Fruit fly (Drosophila melanogaster) whole organism, embryonic: ENCODE measurements around the gene Prim1.

Source experiments
- Ada2b ChIP-seq: fragments of 200-800 bp; sonication (Bioruptor generic); IDR thresholded peaks from 2 replicates; pipeline ENCODE4 v1.3.6; 2022; ENCODE audit warnings: missing biosample characterization, missing genetic modification characterization
- Aef1 ChIP-seq: fragments of 200-800 bp; sonication (Bioruptor generic); IDR thresholded peaks from 3 replicates; pipeline ENCODE4 v1.3.6; 2022; ENCODE audit warnings: missing biosample characterization, missing genetic modification characterization
- CG10543 ChIP-seq: fragments of 200-800 bp; sonication (Bioruptor generic); optimal IDR thresholded peaks from 3 replicates; lab custom pipeline; 2017; ENCODE audit warnings: missing biosample characterization, mild to moderate bottlenecking, missing genetic modification characterization, moderate library complexity
- CG11456 ChIP-seq: fragments of 200-800 bp; sonication (Bioruptor generic); IDR thresholded peaks from 3 replicates; pipeline ENCODE4 v1.3.6; 2022; ENCODE audit warnings: missing biosample characterization, missing genetic modification characterization
- CG13624 ChIP-seq: fragments of 200-800 bp; sonication (Bioruptor generic); optimal IDR thresholded peaks from 2 replicates; lab custom pipeline; 2016; ENCODE audit warnings: missing biosample characterization, missing genetic modification characterization
- CG15479 ChIP-seq: fragments of 200-800 bp; sonication (Bioruptor generic); optimal IDR thresholded peaks from 3 replicates; lab custom pipeline; 2019; ENCODE audit warnings: missing biosample characterization, mild to moderate bottlenecking, missing genetic modification characterization, moderate library complexity
- CG1792 ChIP-seq: fragments of 200-800 bp; sonication (Bioruptor generic); optimal IDR thresholded peaks from 2 replicates; lab custom pipeline; 2016; ENCODE audit warnings: missing biosample characterization, missing genetic modification characterization
- CG30020 ChIP-seq: fragments of 200-800 bp; optimal IDR thresholded peaks from 2 replicates; lab custom pipeline; 2019; ENCODE audit warnings: missing biosample characterization, mild to moderate bottlenecking, missing genetic modification characterization, moderate library complexity
- CG31388 ChIP-seq: fragments of 200-800 bp; sonication (Bioruptor generic); optimal IDR thresholded peaks from 2 replicates; lab custom pipeline; 2016; ENCODE audit warnings: missing biosample characterization, missing genetic modification characterization
- CG4328 ChIP-seq: fragments of 200-800 bp; sonication (Bioruptor generic); optimal IDR thresholded peaks from 3 replicates; lab custom pipeline; 2017; ENCODE audit warnings: missing biosample characterization, missing genetic modification reagents, missing genetic modification characterization
- CG5953 ChIP-seq: fragments of 200-800 bp; sonication (Bioruptor generic); IDR thresholded peaks from 2 replicates; pipeline ENCODE4 v1.3.6; 2022; ENCODE audit warnings: missing biosample characterization, missing genetic modification characterization
- CG6689 ChIP-seq: fragments of 200-800 bp; sonication (Bioruptor generic); IDR thresholded peaks from 2 replicates; pipeline ENCODE4 v1.3.6; 2022; ENCODE audit warnings: missing biosample characterization, missing genetic modification characterization
- CG7357 ChIP-seq: fragments of 200-800 bp; sonication (Bioruptor generic); IDR thresholded peaks from 3 replicates; pipeline ENCODE4 v1.3.6; 2022; ENCODE audit warnings: missing biosample characterization, missing genetic modification characterization
- CG7963 ChIP-seq: fragments of 200-800 bp; sonication (Bioruptor generic); IDR thresholded peaks from 3 replicates; pipeline ENCODE4 v1.3.6; 2022; ENCODE audit warnings: missing biosample characterization, missing genetic modification characterization; ENCODE audit not compliant: partially characterized antibody
- CHES-1-like ChIP-seq: fragments of 200-800 bp; sonication (Bioruptor generic); optimal IDR thresholded peaks from 2 replicates; lab custom pipeline; 2016; ENCODE audit warnings: missing biosample characterization, missing genetic modification characterization
- D19B ChIP-seq: fragments of 200-800 bp; sonication (Bioruptor generic); optimal IDR thresholded peaks from 2 replicates; lab custom pipeline; 2017; ENCODE audit warnings: missing biosample characterization, mild to moderate bottlenecking, missing genetic modification characterization
- Dfd ChIP-seq, 2 experiments: fragments of >200 bp; optimal IDR thresholded peaks; 2 replicates each; lab custom pipeline; 2017; ENCODE audit warnings: missing biosample characterization in 2 of 2, missing genetic modification characterization in 2 of 2
- Doc3 ChIP-seq: fragments of 200-800 bp; sonication (Bioruptor generic); IDR thresholded peaks from 3 replicates; pipeline ENCODE4 v1.3.6; 2022; ENCODE audit warnings: missing biosample characterization, missing genetic modification characterization; ENCODE audit not compliant: partially characterized antibody
- Drgx ChIP-seq: fragments of 200-800 bp; sonication (Bioruptor generic); IDR thresholded peaks from 2 replicates; pipeline ENCODE4 v1.3.6; 2022; ENCODE audit warnings: missing biosample characterization, missing genetic modification characterization
- Ets65A ChIP-seq: fragments of 200-800 bp; sonication (Bioruptor generic); peaks from one replicate; lab custom pipeline; 2016; ENCODE audit warnings: missing biosample characterization, missing genetic modification characterization
- HHEX ChIP-seq: fragments of 200-800 bp; sonication (Bioruptor generic); optimal IDR thresholded peaks from 3 replicates; lab custom pipeline; 2017; ENCODE audit warnings: missing biosample characterization, mild to moderate bottlenecking, missing genetic modification characterization, missing genetic modification reagents
- Hr51 ChIP-seq, 2 experiments: fragments of 200-800 bp; sonication (Bioruptor generic); optimal IDR thresholded peaks; 2 replicates in 1 of 2; 3 replicates in 1 of 2; lab custom pipeline; 2016 to 2018; ENCODE audit warnings: missing biosample characterization in 2 of 2, missing genetic modification characterization in 2 of 2, mild to moderate bottlenecking in 1 of 2, moderate library complexity in 1 of 2
- Neu2 ChIP-seq: fragments of 200-800 bp; sonication (Bioruptor generic); optimal IDR thresholded peaks from 3 replicates; lab custom pipeline; 2016; ENCODE audit warnings: missing biosample characterization, missing genetic modification characterization, borderline replicate concordance
- Six4 ChIP-seq: fragments of 200-800 bp; sonication (Bioruptor generic); optimal IDR thresholded peaks from 2 replicates; lab custom pipeline; 2016; ENCODE audit warnings: missing biosample characterization, missing genetic modification characterization
- Sry-δ ChIP-seq: fragments of 200-800 bp; sonication (Bioruptor generic); optimal IDR thresholded peaks from 2 replicates; lab custom pipeline; 2016; ENCODE audit warnings: missing biosample characterization, missing genetic modification characterization
- Xrp1 ChIP-seq: fragments of 200-800 bp; sonication (Bioruptor generic); IDR thresholded peaks from 2 replicates; pipeline ENCODE4 v1.3.6; 2022; ENCODE audit warnings: missing biosample characterization, missing genetic modification characterization
- btn ChIP-seq: fragments of 200-800 bp; sonication (Bioruptor generic); optimal IDR thresholded peaks from 2 replicates; lab custom pipeline; 2016; ENCODE audit warnings: missing biosample characterization, missing genetic modification characterization
- crp ChIP-seq, 2 experiments: fragments of 200-800 bp; sonication (Bioruptor generic); optimal IDR thresholded peaks; 2 replicates in 1 of 2; 3 replicates in 1 of 2; lab custom pipeline; 2017; ENCODE audit warnings: missing biosample characterization in 2 of 2, missing genetic modification characterization in 2 of 2, mild to moderate bottlenecking in 1 of 2, moderate library complexity in 1 of 2
- dmrt99B ChIP-seq: fragments of 200-800 bp; sonication (Bioruptor generic); optimal IDR thresholded peaks from 2 replicates; lab custom pipeline; 2018; ENCODE audit warnings: missing biosample characterization, mild to moderate bottlenecking, missing genetic modification characterization, moderate library complexity
- hkb ChIP-seq, 2 experiments: fragments of 200-800 bp in 1 of 2; fragments of >200 bp in 1 of 2; sonication (Bioruptor generic) in 1 of 2; IDR thresholded peaks in 1 of 2; optimal IDR thresholded peaks in 1 of 2; 2 replicates each; pipeline versions ENCODE4 v1.3.6 to Lab custom; 2017 to 2022; ENCODE audit warnings: missing biosample characterization in 1 of 2, missing genetic modification characterization in 1 of 2
- maf-S ChIP-seq: fragments of 200-800 bp; sonication (Bioruptor generic); optimal IDR thresholded peaks from 2 replicates; lab custom pipeline; 2016; ENCODE audit warnings: missing biosample characterization, missing genetic modification characterization
- sc ChIP-seq, 3 experiments: fragments of >200 bp in 2 of 3; fragments of 200-800 bp in 1 of 3; sonication (Bioruptor generic) in 1 of 3; optimal IDR thresholded peaks; 2 replicates in 2 of 3; 3 replicates in 1 of 3; lab custom pipeline; 2017; ENCODE audit warnings: mild to moderate bottlenecking in 1 of 3, missing biosample characterization in 1 of 3, missing genetic modification characterization in 1 of 3, missing genetic modification reagents in 1 of 3
- sens ChIP-seq: fragments of 200-800 bp; sonication (Bioruptor generic); peaks from one replicate; lab custom pipeline; 2016; ENCODE audit warnings: missing biosample characterization, missing genetic modification characterization
- slbo ChIP-seq: fragments of 200-800 bp; sonication (Bioruptor generic); IDR thresholded peaks from 2 replicates; pipeline ENCODE4 v1.3.6; 2022; ENCODE audit warnings: missing biosample characterization, missing genetic modification characterization
- tap ChIP-seq: fragments of 200-800 bp; optimal IDR thresholded peaks from 3 replicates; lab custom pipeline; 2019; ENCODE audit warnings: missing biosample characterization, mild to moderate bottlenecking, missing genetic modification characterization, moderate library complexity
- tio ChIP-seq: fragments of 200-800 bp; sonication (Bioruptor generic); optimal IDR thresholded peaks from 2 replicates; lab custom pipeline; 2017; ENCODE audit warnings: missing biosample characterization, missing genetic modification characterization, inconsistent platforms
- usp ChIP-seq: fragments of >200 bp; optimal IDR thresholded peaks from 2 replicates; lab custom pipeline; 2017; ENCODE audit warnings: missing biosample characterization, missing genetic modification characterization

Prim1 gene

DNA sequence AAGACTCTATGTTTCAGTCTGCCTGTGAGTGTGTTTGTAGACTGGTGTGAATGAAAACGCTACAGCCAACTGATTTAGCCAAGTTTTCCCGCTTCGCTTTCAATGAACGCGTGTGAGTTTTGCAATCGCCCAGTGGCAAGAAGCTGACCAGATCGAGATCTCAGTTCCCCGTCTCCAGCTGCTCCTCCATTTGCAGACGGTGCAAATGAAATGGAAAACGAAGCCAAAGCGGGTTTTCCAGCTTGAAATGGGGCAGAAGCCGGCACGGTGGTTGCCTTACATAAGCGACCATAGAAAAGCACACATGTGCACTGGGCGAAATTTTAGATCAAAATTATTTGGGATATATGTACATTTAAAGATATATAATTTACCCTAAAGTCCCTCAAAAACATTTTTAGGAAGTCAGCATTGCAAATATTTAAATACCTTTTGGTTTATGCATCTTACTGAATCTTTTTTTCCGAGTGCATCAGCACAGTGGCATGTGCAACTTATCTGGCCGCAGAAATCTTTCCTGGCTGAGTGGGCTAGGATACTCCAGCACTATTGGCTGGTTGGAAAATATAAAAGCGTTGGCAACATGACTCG, 21.1 kb upstream of the Prim1 start, which contains the start of gene CG43059 (continued):
- TF ChIP-seq HHEX: no peak
- no peak for TF ChIP-seq Neu2 (GFP tag; lab: Kevin White, UChicago)
- no peak for TF ChIP-seq CG1792 (GFP tag; lab: Kevin White, UChicago)
- no peak for TF ChIP-seq Aef1 (GFP tag; lab: Robert Waterston, UW)
- TF ChIP-seq crp (GFP tag; optimal IDR thresholded peaks at IDR 0.05; lab: Kevin White, UChicago): no peak
- no peak for TF ChIP-seq tio
- no peak for TF ChIP-seq btn
- TF ChIP-seq sc (optimal IDR thresholded peaks at IDR 0.05; lab: Kevin White, UChicago): no peak
- TF ChIP-seq sc (GFP tag; optimal IDR thresholded peaks at IDR 0.05; lab: Kevin White, UChicago): no peak
- no peak for TF ChIP-seq maf-S (GFP tag; lab: Kevin White, UChicago)
- no peak for TF ChIP-seq Doc3 (GFP tag; lab: Robert Waterston, UW)
- TF ChIP-seq slbo: no peak
- no peak for TF ChIP-seq hkb (optimal IDR thresholded peaks at IDR 0.05; lab: Kevin White, UChicago)
- TF ChIP-seq hkb (GFP tag; IDR thresholded peaks at IDR 0.05; lab: Robert Waterston, UW): no peak
- no peak for TF ChIP-seq CG7357 (GFP tag; lab: Robert Waterston, UW)
- TF ChIP-seq CG4328: no peak
- TF ChIP-seq Ets65A (GFP tag; lab: Kevin White, UChicago): peak; percentile 38
- no peak for TF ChIP-seq CG15479 (GFP tag; lab: Kevin White, UChicago)
- TF ChIP-seq CG13624 (GFP tag; lab: Kevin White, UChicago): no peak
- no peak for TF ChIP-seq Six4 (GFP tag; lab: Kevin White, UChicago)
- TF ChIP-seq CG11456 (GFP tag; lab: Robert Waterston, UW): no peak
- no peak for TF ChIP-seq D19B (GFP tag; lab: Kevin White, UChicago)
- TF ChIP-seq Xrp1 (GFP tag; lab: Robert Waterston, UW): peak; percentile 20; the same call in 1 of the 2 replicates
- TF ChIP-seq CG7963: no peak
- TF ChIP-seq Dfd (GFP tag; optimal IDR thresholded peaks at IDR 0.05; lab: Kevin White, UChicago): no peak
- TF ChIP-seq CG10543 (GFP tag; lab: Kevin White, UChicago): no peak
- no peak for TF ChIP-seq CG31388 (GFP tag; lab: Kevin White, UChicago)
- no peak for TF ChIP-seq CHES-1-like
- TF ChIP-seq Hr51 (GFP tag; optimal IDR thresholded peaks at IDR 0.05; lab: Kevin White, UChicago): peak in 1 of 2 experiments; percentile 28
- TF ChIP-seq usp (GFP tag; lab: Kevin White, UChicago): no peak

DNA sequence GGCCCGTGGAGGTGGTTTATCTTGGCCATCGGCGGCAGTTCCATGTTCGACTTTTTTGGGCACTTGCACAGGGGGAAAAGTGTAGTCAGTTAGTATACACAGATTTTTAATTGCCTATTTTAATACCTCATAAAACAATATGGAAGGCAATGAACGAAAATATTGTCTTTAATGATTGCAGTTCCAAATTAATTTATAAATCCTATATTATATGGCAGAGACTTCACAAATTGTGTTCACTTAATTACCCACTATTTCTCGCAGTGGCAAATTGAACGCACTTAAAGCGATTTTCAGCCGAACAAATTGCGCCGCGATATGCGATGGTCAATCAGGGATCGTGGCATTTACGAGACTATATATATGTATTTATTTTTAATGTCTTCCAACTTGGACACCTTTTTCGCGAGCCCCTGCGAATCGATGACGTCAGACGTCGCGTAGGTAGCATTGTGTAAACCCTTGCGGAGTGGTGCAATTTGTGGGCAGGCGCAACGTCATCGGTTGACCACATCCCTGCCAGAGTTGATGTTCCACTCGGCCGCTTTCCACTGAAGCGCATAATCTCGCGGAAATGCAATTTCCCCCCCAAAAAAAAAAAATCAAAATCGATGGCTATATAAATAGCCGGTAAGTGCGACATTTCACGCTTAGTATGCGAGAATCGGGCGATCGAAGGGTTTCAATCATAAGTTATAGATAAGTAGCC, 19.9 kb upstream of the Prim1 start, which contains the start of gene CG13670:
TSS of gene CG13670 (plus strand) at position 659 of the 709 bp plus-strand sequence.
- TF ChIP-seq Sry-δ (GFP tag; lab: Kevin White, UChicago) (no peak), Drgx (GFP tag; lab: Robert Waterston, UW) (peak; percentile 62), sens (GFP tag; lab: Kevin White, UChicago) (peak; percentile 1), CG6689 (GFP tag; lab: Robert Waterston, UW) (0 out of 2 replicates have a peak, but pooled peaks have one; percentile 9), Hr51 (GFP tag; optimal IDR thresholded peaks at IDR 0.05; lab: Kevin White, UChicago) (peak in 1 of 2 experiments; percentile 1), tap (tag; lab: Kevin White, UChicago) (no peak), CG5953 (GFP tag; lab: Robert Waterston, UW) (no peak), dmrt99B (tag; lab: Kevin White, UChicago) (peak; percentile 2), Ada2b (GFP tag; lab: Robert Waterston, UW) (0 out of 2 replicates have a peak, but pooled peaks have one; percentile 22), CG30020 (tag; lab: Kevin White, UChicago) (no peak)
